Worm (Caenorhabditis elegans): Measurements from ENCODE around the gene K09E4.4.

DNA sequence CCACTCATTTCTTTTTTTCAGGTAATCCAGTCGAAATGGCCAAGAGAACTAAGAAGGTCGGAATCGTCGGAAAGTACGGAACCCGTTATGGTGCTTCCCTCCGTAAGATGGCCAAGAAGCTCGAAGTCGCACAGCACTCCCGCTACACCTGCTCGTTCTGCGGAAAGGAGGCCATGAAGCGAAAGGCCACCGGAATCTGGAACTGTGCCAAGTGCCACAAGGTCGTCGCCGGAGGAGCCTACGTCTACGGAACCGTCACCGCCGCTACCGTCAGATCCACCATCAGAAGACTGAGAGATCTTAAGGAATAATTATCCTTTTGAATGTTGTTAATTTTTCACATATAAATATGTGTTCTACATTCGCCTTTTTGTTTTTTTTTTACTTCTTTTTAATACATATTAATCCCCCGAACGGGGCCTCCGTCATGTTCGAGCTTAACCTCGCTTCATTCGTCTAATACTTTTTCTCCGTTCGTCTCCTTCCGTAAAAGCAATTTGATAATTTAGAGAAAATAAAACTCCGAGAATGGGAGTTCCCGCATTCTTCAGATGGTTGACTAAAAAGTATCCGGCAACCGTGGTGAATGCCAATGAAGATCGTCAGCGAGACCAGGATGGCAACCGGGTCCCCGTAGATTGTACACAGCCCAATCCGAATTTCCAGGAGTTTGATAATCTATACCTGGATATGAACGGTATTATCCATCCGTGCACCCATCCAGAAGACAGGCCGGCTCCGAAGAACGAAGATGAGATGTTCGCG lies 33.5 kb upstream of the K09E4.4 start, which contains the start of the genes rpl-43 and xrn-2:
- TF ChIP-seq W03F9.2 (tag; optimal IDR thresholded peaks at IDR 0.05) = no peak
- TF ChIP-seq dao-5 (tag; optimal IDR thresholded peaks at IDR 0.05) = peak; percentile 17
- TF ChIP-seq him-1 (tag; optimal IDR thresholded peaks at IDR 0.05) = no peak
